Fruit fly (Drosophila melanogaster) whole organism, pupa: ENCODE results near the gene blp.
A peak's percentile ranks its signal among the peaks of the same experiment; 100 is the strongest.

Experiments used
- CG10348 ChIP-seq: fragments of 200-800 bp; sonication (Bioruptor generic); IDR thresholded peaks from 2 replicates; pipeline ENCODE4 v1.3.6; 2022; ENCODE audit warnings: missing biosample characterization, missing genetic modification characterization
- CG12605 ChIP-seq: fragments of 200-800 bp; sonication (Bioruptor generic); IDR thresholded peaks from 2 replicates; pipeline ENCODE4 v1.3.6; 2022; ENCODE audit warnings: missing biosample characterization, missing genetic modification characterization
- CG13204 ChIP-seq: fragments of 200-800 bp; sonication (Bioruptor generic); optimal IDR thresholded peaks from 2 replicates; lab custom pipeline; 2018; ENCODE audit warnings: missing biosample characterization, mild to moderate bottlenecking, missing genetic modification characterization, moderate library complexity
- CG14655 ChIP-seq: fragments of 200-800 bp; sonication (Bioruptor generic); optimal IDR thresholded peaks from 3 replicates; lab custom pipeline; 2017; ENCODE audit warnings: mild to moderate bottlenecking, missing biosample characterization, missing genetic modification reagents, missing genetic modification characterization
- CG15710 ChIP-seq: fragments of 200-800 bp; sonication (Bioruptor generic); optimal IDR thresholded peaks from 2 replicates; lab custom pipeline; 2018; ENCODE audit warnings: missing biosample characterization, mild to moderate bottlenecking, missing genetic modification characterization, moderate library complexity
- CG17806 ChIP-seq: fragments of 200-800 bp; sonication (Bioruptor generic); optimal IDR thresholded peaks from 2 replicates; lab custom pipeline; 2018; ENCODE audit warnings: missing biosample characterization, mild to moderate bottlenecking, missing genetic modification characterization, moderate library complexity
- CG32121 ChIP-seq: fragments of 200-800 bp; sonication (Bioruptor generic); IDR thresholded peaks from 2 replicates; pipeline ENCODE4 v1.3.6; 2022; ENCODE audit warnings: missing biosample characterization, missing genetic modification characterization
- CG34367 ChIP-seq: fragments of 200-800 bp; sonication (Bioruptor generic); optimal IDR thresholded peaks from 2 replicates; lab custom pipeline; 2018; ENCODE audit warnings: missing biosample characterization, mild to moderate bottlenecking, missing genetic modification characterization
- CG4496 ChIP-seq: fragments of 200-800 bp; sonication (Bioruptor generic); IDR thresholded peaks from 3 replicates; pipeline ENCODE4 v1.3.6; 2022; ENCODE audit warnings: missing biosample characterization, missing genetic modification characterization
- CG8159 ChIP-seq: fragments of 200-800 bp; sonication (Bioruptor generic); optimal IDR thresholded peaks from 3 replicates; lab custom pipeline; 2018; ENCODE audit warnings: missing biosample characterization, mild to moderate bottlenecking, missing genetic modification characterization, moderate library complexity
- CG8301 ChIP-seq: fragments of 200-800 bp; sonication (Bioruptor generic); optimal IDR thresholded peaks from 2 replicates; lab custom pipeline; 2018; ENCODE audit warnings: missing biosample characterization, mild to moderate bottlenecking, missing genetic modification characterization
- CG9948 ChIP-seq: fragments of 200-800 bp; sonication (Bioruptor generic); optimal IDR thresholded peaks from 2 replicates; lab custom pipeline; 2018; ENCODE audit warnings: missing biosample characterization, mild to moderate bottlenecking, missing genetic modification characterization, moderate library complexity
- D1 ChIP-seq: fragments of 200-800 bp; sonication (Bioruptor generic); optimal IDR thresholded peaks from 2 replicates; lab custom pipeline; 2018; ENCODE audit warnings: missing biosample characterization, mild to moderate bottlenecking, missing genetic modification characterization, moderate library complexity
- EcR ChIP-seq: fragments of 200-800 bp; sonication (Bioruptor generic); optimal IDR thresholded peaks from 3 replicates; lab custom pipeline; 2019; ENCODE audit warnings: missing biosample characterization, missing genetic modification characterization, mild to moderate bottlenecking, moderate library complexity, missing genetic modification reagents
- Ets98B ChIP-seq: fragments of 200-800 bp; sonication (Bioruptor generic); IDR thresholded peaks from 2 replicates; pipeline ENCODE4 v1.3.6; 2022; ENCODE audit warnings: missing biosample characterization, missing genetic modification characterization
- Pif1A ChIP-seq: fragments of 200-800 bp; sonication (Bioruptor generic); optimal IDR thresholded peaks from 3 replicates; lab custom pipeline; 2016; ENCODE audit warnings: missing biosample characterization, missing genetic modification characterization
- Pif1B ChIP-seq: fragments of 200-800 bp; sonication (Bioruptor generic); optimal IDR thresholded peaks from 3 replicates; lab custom pipeline; 2016; ENCODE audit warnings: missing biosample characterization, missing genetic modification characterization
- Snoo ChIP-seq: fragments of 200-800 bp; sonication (Bioruptor generic); optimal IDR thresholded peaks from 3 replicates; lab custom pipeline; 2017; ENCODE audit warnings: missing biosample characterization, mild to moderate bottlenecking, missing genetic modification characterization, inconsistent platforms
- fd96Ca ChIP-seq: fragments of 200-800 bp; sonication (Bioruptor generic); IDR thresholded peaks from 3 replicates; pipeline ENCODE4 v1.3.6; 2022; ENCODE audit warnings: missing biosample characterization, missing genetic modification characterization
- gl ChIP-seq: fragments of 200-800 bp; sonication (Bioruptor generic); optimal IDR thresholded peaks from 2 replicates; lab custom pipeline; 2018; ENCODE audit warnings: missing biosample characterization, mild to moderate bottlenecking, missing genetic modification characterization
- rn ChIP-seq: fragments of 200-800 bp; sonication (Bioruptor generic); IDR thresholded peaks from 2 replicates; pipeline ENCODE4 v1.3.6; 2022; ENCODE audit warnings: missing biosample characterization, missing genetic modification characterization

blp gene

DNA sequence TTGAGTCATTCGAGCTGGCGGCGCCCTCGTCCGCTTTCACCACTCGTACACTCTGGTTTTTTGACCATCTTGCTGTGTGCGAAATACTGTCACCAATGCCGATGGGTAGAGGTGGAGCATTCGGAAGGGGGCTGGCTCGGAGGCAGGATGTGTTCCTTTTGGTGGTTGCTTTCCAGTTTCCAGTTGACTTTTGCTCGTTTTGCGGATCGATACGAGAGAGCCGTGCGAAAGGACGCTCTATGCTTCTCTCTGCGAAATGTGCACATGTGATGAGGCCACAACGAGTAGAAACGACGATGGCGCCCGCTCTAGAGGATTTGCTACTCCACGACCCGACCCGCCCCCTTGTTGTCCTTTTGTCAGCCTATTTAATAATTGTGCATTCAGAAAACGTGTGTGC, 4.1 kb downstream of the blp start:
- TF ChIP-seq rn (no peak), CG34367 (tag; lab: Kevin White, UChicago) (no peak), Ets98B (GFP tag; lab: Robert Waterston, UW) (no peak), CG8301 (no peak), CG10348 (no peak), Pif1B (no peak), CG12605 (GFP tag; lab: Robert Waterston, UW) (no peak), Pif1A (GFP tag; lab: Kevin White, UChicago) (no peak), D1 (no peak)

DNA sequence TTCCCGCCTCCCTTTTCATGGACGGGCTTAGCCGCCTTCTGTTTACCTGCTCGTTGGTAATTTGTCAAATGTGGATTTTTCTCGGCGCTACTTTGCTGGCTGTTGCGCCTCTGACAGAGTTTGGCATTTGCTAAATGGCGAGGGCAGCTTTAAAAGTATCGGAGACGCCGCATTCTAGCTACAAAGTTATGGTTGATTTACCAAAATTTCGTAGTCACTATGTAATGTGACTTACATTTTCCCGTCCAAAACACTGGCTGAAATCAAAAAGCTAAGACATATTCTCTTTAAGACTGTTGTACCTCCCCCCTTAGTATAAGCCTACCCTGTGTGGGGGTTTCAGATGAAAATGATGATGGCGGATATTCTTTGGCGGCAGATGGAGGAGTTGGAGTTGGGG, 14.0 kb downstream of the blp start:
- TF ChIP-seq CG15710 (tag; lab: Kevin White, UChicago) (no peak), CG17806 (tag; lab: Kevin White, UChicago) (no peak), CG14655 (GFP tag; lab: Kevin White, UChicago) (no peak), CG13204 (GFP tag; lab: Kevin White, UChicago) (no peak), CG9948 (tag; lab: Kevin White, UChicago) (no peak), EcR (GFP tag; lab: Kevin White, UChicago) (no peak), CG12605 (GFP tag; lab: Robert Waterston, UW) (no peak), fd96Ca (no peak), Pif1B (no peak), CG10348 (no peak), Ets98B (GFP tag; lab: Robert Waterston, UW) (no peak), CG4496 (no peak), Pif1A (GFP tag; lab: Kevin White, UChicago) (no peak), gl (tag; lab: Kevin White, UChicago) (no peak), Snoo (tag; lab: Kevin White, UChicago) (no peak), D1 (no peak), CG32121 (GFP tag; lab: Robert Waterston, UW) (no peak), CG34367 (tag; lab: Kevin White, UChicago) (no peak), CG8301 (no peak), rn (no peak)

DNA sequence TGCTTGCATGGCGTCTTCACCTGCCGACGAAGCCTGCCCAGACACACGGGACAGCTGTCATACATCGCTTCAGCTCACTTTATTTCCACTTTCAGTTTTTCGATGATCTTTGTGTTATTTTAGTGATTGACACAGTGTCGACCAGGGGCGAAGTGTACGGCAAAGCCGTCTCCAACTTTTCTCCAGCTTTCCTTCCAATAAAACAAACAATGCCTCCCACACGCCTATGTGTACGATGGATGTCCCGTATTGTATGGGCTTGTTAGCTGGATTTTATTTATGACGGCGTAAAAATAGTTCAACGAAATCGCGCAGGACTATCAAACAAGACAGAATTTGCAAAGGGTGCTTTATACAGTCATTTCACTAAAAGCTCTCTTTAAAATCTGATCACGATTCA, 17.2 kb downstream of the blp start, which contains the start of the genes CG31088 and CG46383:
Gene CG31088, minus strand, starts transcription at position 101 of the 400 bp plus-strand sequence.
Gene CG46383, minus strand, starts transcription at position 101 of the 400 bp plus-strand sequence.
- TF ChIP-seq Pif1B (no peak), CG32121 (GFP tag; lab: Robert Waterston, UW) (no peak), CG8159 (no peak), CG14655 (GFP tag; lab: Kevin White, UChicago) (no peak), CG15710 (tag; lab: Kevin White, UChicago) (no peak), fd96Ca (no peak), D1 (no peak), CG9948 (tag; lab: Kevin White, UChicago) (no peak), rn (no peak)

DNA sequence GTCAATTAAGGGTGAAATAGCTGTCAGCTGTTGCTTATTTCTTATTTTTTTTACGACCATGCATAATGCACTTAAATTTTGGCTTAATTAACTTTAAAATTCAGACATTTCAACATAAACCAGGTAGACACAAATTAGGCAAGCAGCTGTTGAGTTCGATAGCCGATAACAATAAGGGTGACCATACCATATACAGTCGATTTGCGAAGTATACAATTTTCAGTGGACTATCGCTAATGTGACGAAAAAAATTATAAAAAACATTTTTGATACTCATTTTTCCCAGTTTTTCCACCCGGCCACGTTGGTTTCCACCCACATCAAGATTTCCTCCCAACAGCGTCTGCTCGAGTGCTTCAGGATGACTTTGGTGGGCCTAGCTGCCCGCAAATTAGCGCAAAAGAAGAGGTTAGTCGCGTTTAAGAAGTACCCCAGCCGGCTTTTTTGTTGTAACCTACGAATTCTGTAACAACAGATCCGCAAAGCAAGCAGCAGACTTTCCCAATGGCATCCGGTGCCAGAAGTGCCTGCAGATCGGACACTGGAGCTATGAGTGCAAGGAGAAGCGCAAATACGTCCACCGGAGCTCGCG, 30.1 kb downstream of the blp start, which contains the start of the genes CG4287 and CG5516:
Gene CG4287, minus strand, starts transcription at position 178 of the 592 bp plus-strand sequence.
Gene CG5516, plus strand, starts transcription at position 195 of the 592 bp plus-strand sequence.
- TF ChIP-seq CG9948 (tag; lab: Kevin White, UChicago) = no peak
- no peak for TF ChIP-seq Pif1A (GFP tag; lab: Kevin White, UChicago)
- TF ChIP-seq gl (tag; lab: Kevin White, UChicago) = no peak
- no peak for TF ChIP-seq Pif1B
- TF ChIP-seq CG32121 (GFP tag; lab: Robert Waterston, UW) = no peak
- TF ChIP-seq CG10348 = no peak
- no peak for TF ChIP-seq rn

DNA sequence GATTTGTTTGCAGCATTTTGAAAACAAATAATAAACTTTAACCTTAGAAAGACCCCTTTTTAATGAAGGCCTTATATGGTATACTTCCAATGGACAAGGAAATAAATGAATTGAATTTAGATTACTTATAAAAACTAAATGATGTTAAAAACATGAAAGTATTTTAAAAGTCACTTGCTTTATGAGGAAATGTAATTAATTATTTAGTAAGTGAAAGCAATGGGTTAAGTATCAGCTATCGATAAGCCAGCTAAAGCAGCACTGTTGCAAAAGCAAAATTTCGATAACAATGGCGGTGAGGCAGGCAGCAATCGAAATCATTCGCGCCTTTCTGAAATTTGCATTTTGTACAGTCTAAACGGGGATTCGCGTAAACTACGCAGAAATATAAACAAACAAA, 31.5 kb downstream of the blp start, which contains the start of the genes CG32856 and Rbf2:
Gene CG32856, minus strand, starts transcription at position 183 of the 400 bp plus-strand sequence.
Gene Rbf2, plus strand, starts transcription at position 278 of the 400 bp plus-strand sequence.
- TF ChIP-seq fd96Ca = no peak
- peak; percentile 70 for TF ChIP-seq CG32121 (GFP tag; lab: Robert Waterston, UW)
- no peak for TF ChIP-seq CG4496
- TF ChIP-seq EcR (GFP tag; lab: Kevin White, UChicago) = peak; percentile 35
- peak; percentile 89 for TF ChIP-seq CG34367 (tag; lab: Kevin White, UChicago)
- peak; percentile 83 for TF ChIP-seq Snoo (tag; lab: Kevin White, UChicago)
- TF ChIP-seq CG17806 (tag; lab: Kevin White, UChicago) = peak; percentile 51
- peak; percentile 94 for TF ChIP-seq CG15710 (tag; lab: Kevin White, UChicago)
- TF ChIP-seq Ets98B (GFP tag; lab: Robert Waterston, UW) = no peak
- TF ChIP-seq CG8301 = no peak
- TF ChIP-seq CG10348 = peak; percentile 56; the same call in 1 of the 2 replicates
- TF ChIP-seq gl (tag; lab: Kevin White, UChicago) = no peak
- TF ChIP-seq CG8159 = no peak
- TF ChIP-seq CG9948 (tag; lab: Kevin White, UChicago) = peak; percentile 90
- no peak for TF ChIP-seq D1

DNA sequence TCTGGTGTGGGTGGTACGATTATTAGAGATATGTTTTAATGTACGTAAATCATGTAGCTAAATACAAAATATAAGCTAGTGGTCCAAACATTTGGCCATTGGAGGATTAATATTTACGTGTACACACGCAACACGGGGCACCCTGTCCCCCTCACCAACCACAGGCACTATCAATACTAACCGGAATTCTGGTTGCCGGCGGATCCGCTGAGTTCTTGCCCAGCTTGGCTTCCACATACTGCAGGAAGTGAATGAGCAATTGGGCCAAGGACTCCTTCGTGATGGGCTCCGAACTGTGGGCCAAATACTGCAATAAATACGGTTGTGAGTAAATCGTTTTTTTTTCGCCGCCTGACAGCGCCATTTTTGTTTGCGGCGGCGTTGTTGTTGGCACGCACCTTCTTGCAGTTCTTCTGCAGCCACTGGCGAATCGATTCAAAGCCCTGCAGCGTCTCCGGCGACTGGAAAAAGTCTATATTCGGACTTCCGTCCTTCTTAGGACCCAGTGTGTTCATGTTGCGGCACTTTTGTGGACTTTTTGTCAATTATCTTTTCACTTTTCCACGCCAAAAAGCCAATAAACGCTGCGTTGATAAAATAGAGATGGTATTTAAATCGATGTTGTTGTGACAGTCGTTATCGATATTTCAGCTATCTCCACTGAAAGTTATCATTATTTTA, 38.8 kb downstream of the blp start, which contains the start of gene mor:
Gene mor, minus strand, starts transcription at position 616 of the 681 bp plus-strand sequence.
- no peak for TF ChIP-seq fd96Ca
